Fruit fly (Drosophila melanogaster): ENCODE data around the gene CG32533.

CG32533 gene

DNA sequence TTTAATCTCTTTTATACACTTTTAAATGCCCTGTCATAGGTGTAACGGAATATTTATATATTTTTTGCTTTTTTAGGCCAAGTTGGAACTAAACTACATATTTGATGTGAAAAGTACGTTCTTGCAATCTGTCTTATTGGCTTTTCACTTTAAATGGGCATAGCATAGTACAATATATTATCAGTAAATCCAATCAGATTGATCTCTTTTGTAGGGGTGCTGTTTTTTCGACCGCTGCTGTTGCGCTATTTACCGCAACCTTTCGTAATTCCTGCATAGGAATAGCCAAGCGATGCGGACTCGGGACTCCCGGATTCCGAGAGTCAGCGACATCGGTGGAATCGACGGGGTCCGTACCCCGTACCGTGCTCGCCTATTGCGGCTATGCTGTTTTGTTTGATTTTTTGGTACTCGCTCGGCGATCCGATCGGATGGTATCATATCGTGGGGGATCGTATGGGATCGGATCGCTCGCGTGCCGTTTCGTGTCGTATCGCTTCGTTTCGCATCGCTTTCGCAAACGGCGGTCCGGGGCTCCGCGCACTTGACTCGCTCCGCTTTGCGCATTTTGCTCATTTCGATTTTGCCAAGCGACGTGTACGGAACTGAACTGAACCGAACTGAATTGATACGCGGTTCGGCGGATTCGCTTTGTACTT, 18.7 kb upstream of the CG32533 start (continued):
- TF ChIP-seq fd85E (GFP tag; optimal IDR thresholded peaks at IDR 0.05) (no peak), CG34406 (GFP tag; optimal IDR thresholded peaks at IDR 0.05) (no peak), CG6792 (GFP tag; optimal IDR thresholded peaks at IDR 0.05) (no peak), Hr39 (GFP tag; optimal IDR thresholded peaks at IDR 0.05) (peak; percentile 4), CG32006 (GFP tag; optimal IDR thresholded peaks at IDR 0.05) (peak; percentile 9), fkh (GFP tag; optimal IDR thresholded peaks at IDR 0.05) (no peak), Eip78C (GFP tag) (peak; percentile 60), CG6808 (GFP tag; optimal IDR thresholded peaks at IDR 0.05) (no peak), Eip93F (GFP tag; optimal IDR thresholded peaks at IDR 0.05) (peak; percentile 52), CG8319 (GFP tag; optimal IDR thresholded peaks at IDR 0.05) (no peak), Sox102F (GFP tag; optimal IDR thresholded peaks at IDR 0.05) (no peak), CG7368 (GFP tag; optimal IDR thresholded peaks at IDR 0.05) (no peak), fd59A (GFP tag; optimal IDR thresholded peaks at IDR 0.05) (no peak), CG9139 (GFP tag; optimal IDR thresholded peaks at IDR 0.05) (peak; percentile 17), CG8632 (GFP tag; optimal IDR thresholded peaks at IDR 0.05) (peak; percentile 22), CG6276 (GFP tag; optimal IDR thresholded peaks at IDR 0.05) (peak; percentile 10), Met (GFP tag; optimal IDR thresholded peaks at IDR 0.05) (no peak), esn (GFP tag; optimal IDR thresholded peaks at IDR 0.05) (no peak), acj6 (GFP tag; optimal IDR thresholded peaks at IDR 0.05) (no peak), net (GFP tag; optimal IDR thresholded peaks at IDR 0.05) (no peak), CG10631 (GFP tag; optimal IDR thresholded peaks at IDR 0.05) (no peak), CG15336 (GFP tag; IDR thresholded peaks at IDR 0.05) (peak; percentile 35; the same call in 1 of the 2 replicates), vri (GFP tag; optimal IDR thresholded peaks at IDR 0.05) (peak; percentile 71), CG3919 (GFP tag; optimal IDR thresholded peaks at IDR 0.05) (peak; percentile 5), CG1621 (tag; optimal IDR thresholded peaks at IDR 0.05) (peak; percentile 43), CG11902 (GFP tag; optimal IDR thresholded peaks at IDR 0.05) (no peak), Ets96B (tag; optimal IDR thresholded peaks at IDR 0.05) (no peak), OdsH (GFP tag; optimal IDR thresholded peaks at IDR 0.05) (peak; percentile 4), Sox14 (GFP tag; optimal IDR thresholded peaks at IDR 0.05) (no peak), Sox15 (GFP tag; optimal IDR thresholded peaks at IDR 0.05) (no peak), Eip75B (GFP tag; optimal IDR thresholded peaks at IDR 0.05) (no peak), Gug (GFP tag; IDR thresholded peaks at IDR 0.05) (no peak), Lpt (GFP tag; optimal IDR thresholded peaks at IDR 0.05) (no peak), CG11294 (GFP tag; IDR thresholded peaks at IDR 0.05) (no peak), Hr4 (GFP tag; optimal IDR thresholded peaks at IDR 0.05) (no peak), lz (GFP tag; optimal IDR thresholded peaks at IDR 0.05) (peak; percentile 18), svp (GFP tag) (peak; percentile 87), CG3032 (tag; optimal IDR thresholded peaks at IDR 0.05) (no peak)

DNA sequence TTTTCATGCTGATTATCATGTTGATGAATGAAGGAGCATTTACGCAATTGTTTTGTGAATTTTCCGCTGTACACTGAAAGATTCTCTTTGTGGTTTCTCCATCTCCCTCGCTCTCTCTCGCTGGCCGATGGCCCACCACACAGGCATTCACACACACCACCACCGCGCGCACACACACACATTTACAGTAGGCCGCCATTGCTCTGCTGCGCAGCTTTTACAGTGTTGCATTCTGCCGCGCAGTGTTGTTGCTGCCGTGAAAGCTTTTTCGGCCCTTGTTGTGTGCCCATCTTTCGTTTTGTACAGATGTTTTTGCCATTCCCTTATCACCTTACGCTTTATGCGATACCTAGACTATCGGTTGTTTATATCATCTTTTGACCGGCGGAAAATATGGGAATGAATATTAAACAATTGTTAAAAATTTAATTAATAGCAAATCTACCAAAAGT, 17.6 kb upstream of the CG32533 start:
- TF ChIP-seq Ets96B (tag; optimal IDR thresholded peaks at IDR 0.05): no peak
- peak; percentile 61 for TF ChIP-seq vri (GFP tag; optimal IDR thresholded peaks at IDR 0.05)
- TF ChIP-seq cyc (GFP tag; optimal IDR thresholded peaks at IDR 0.05): peak; percentile 29
- TF ChIP-seq topi (GFP tag; optimal IDR thresholded peaks at IDR 0.05): peak; percentile 26
- peak; percentile 53 for TF ChIP-seq dsx (GFP tag; optimal IDR thresholded peaks at IDR 0.05; ENCODE audit: poor library complexity, severe bottlenecking)
- peak; percentile 6 for TF ChIP-seq Sox14 (GFP tag; optimal IDR thresholded peaks at IDR 0.05)
- TF ChIP-seq Lpt (GFP tag; optimal IDR thresholded peaks at IDR 0.05): no peak
- peak in 1 of 2 experiments; percentile 12 for TF ChIP-seq ss (GFP tag; optimal IDR thresholded peaks at IDR 0.05)
- TF ChIP-seq Hr38 (GFP tag; optimal IDR thresholded peaks at IDR 0.05): no peak
- no peak for TF ChIP-seq CG31627 (GFP tag; optimal IDR thresholded peaks at IDR 0.05)
- TF ChIP-seq svp (GFP tag): peak; percentile 61
- peak; percentile 14 for TF ChIP-seq Sox102F (GFP tag; optimal IDR thresholded peaks at IDR 0.05)
- TF ChIP-seq Hr4 (GFP tag; optimal IDR thresholded peaks at IDR 0.05): no peak
- no peak for TF ChIP-seq CG34406 (GFP tag; optimal IDR thresholded peaks at IDR 0.05)
- TF ChIP-seq CG6163 (GFP tag; IDR thresholded peaks at IDR 0.05): peak; percentile 61
- peak; percentile 32 for TF ChIP-seq CG1621 (tag; optimal IDR thresholded peaks at IDR 0.05)
- no peak for TF ChIP-seq Ets21C (GFP tag; optimal IDR thresholded peaks at IDR 0.05)
- TF ChIP-seq fd85E (GFP tag; optimal IDR thresholded peaks at IDR 0.05): no peak
- TF ChIP-seq Met (GFP tag; optimal IDR thresholded peaks at IDR 0.05): no peak
- peak; percentile 10 for TF ChIP-seq Eip75B (GFP tag; optimal IDR thresholded peaks at IDR 0.05)
- peak; percentile 14 for TF ChIP-seq Hr39 (GFP tag; optimal IDR thresholded peaks at IDR 0.05)
- TF ChIP-seq achi (GFP tag; optimal IDR thresholded peaks at IDR 0.05): no peak
- TF ChIP-seq eg (GFP tag; IDR thresholded peaks at IDR 0.05): peak; percentile 28; the same call in 1 of the 3 replicates
- TF ChIP-seq CG7368 (GFP tag; optimal IDR thresholded peaks at IDR 0.05): peak; percentile 31

All from whole organism, prepupa.